Fruit fly (Drosophila melanogaster) whole organism, embryonic: ENCODE measurements around the gene CG31016.

Experiments
- Asciz ChIP-seq: fragments of 200-800 bp; sonication (Bioruptor generic); optimal IDR thresholded peaks from 2 replicates; lab custom pipeline; 2017; ENCODE audit warnings: missing biosample characterization, mild to moderate bottlenecking, missing genetic modification characterization, missing genetic modification reagents
- Bdp1 ChIP-seq: fragments of 200-800 bp; sonication (Bioruptor generic); optimal IDR thresholded peaks from 3 replicates; lab custom pipeline; 2016; ENCODE audit warnings: missing biosample characterization, missing genetic modification characterization
- Blimp-1 ChIP-seq: fragments of 200-800 bp; sonication (Bioruptor generic); optimal IDR thresholded peaks from 3 replicates; lab custom pipeline; 2018; ENCODE audit warnings: missing biosample characterization, missing genetic modification characterization, mild to moderate bottlenecking, moderate library complexity, missing genetic modification reagents
- CG10366 ChIP-seq: fragments of 200-800 bp; sonication (Bioruptor generic); IDR thresholded peaks from 2 replicates; pipeline ENCODE4 v1.3.6; 2022; ENCODE audit warnings: missing biosample characterization, missing genetic modification characterization
- CG11560 ChIP-seq: fragments of 200-800 bp; sonication (Bioruptor generic); IDR thresholded peaks from 3 replicates; pipeline ENCODE4 v1.3.6; 2022; ENCODE audit warnings: missing biosample characterization, missing genetic modification characterization
- CG12104 ChIP-seq: fragments of 200-800 bp; sonication (Bioruptor generic); optimal IDR thresholded peaks from 3 replicates; lab custom pipeline; 2016; ENCODE audit warnings: missing biosample characterization, missing genetic modification characterization
- CG12219 ChIP-seq: fragments of 200-800 bp; sonication (Bioruptor generic); optimal IDR thresholded peaks from 3 replicates; lab custom pipeline; 2018; ENCODE audit warnings: missing biosample characterization, mild to moderate bottlenecking, missing genetic modification characterization
- CG1233 ChIP-seq: fragments of 200-800 bp; sonication (Bioruptor generic); optimal IDR thresholded peaks from 4 replicates; lab custom pipeline; 2018; ENCODE audit warnings: missing biosample characterization, mild to moderate bottlenecking, missing genetic modification characterization
- CG2199 ChIP-seq: fragments of 200-800 bp; sonication (Bioruptor generic); IDR thresholded peaks from 3 replicates; pipeline ENCODE4 v1.3.6; 2022; ENCODE audit warnings: missing biosample characterization, missing genetic modification characterization
- CG30403 ChIP-seq: fragments of 200-800 bp; sonication (Bioruptor generic); optimal IDR thresholded peaks from 3 replicates; lab custom pipeline; 2016; ENCODE audit warnings: missing biosample characterization, missing genetic modification characterization
- CG3407 ChIP-seq: fragments of 200-800 bp; sonication (Bioruptor generic); optimal IDR thresholded peaks from 2 replicates; lab custom pipeline; 2018; ENCODE audit warnings: missing biosample characterization, mild to moderate bottlenecking, missing genetic modification characterization
- CG4404 ChIP-seq: fragments of 200-800 bp; sonication (Bioruptor generic); IDR thresholded peaks from 2 replicates; pipeline ENCODE4 v1.3.6; 2022; ENCODE audit warnings: missing biosample characterization, missing genetic modification characterization
- CG4820 ChIP-seq: fragments of 200-800 bp; sonication (Bioruptor generic); optimal IDR thresholded peaks from 3 replicates; lab custom pipeline; 2016; ENCODE audit warnings: missing biosample characterization, missing genetic modification characterization
- CG5245 ChIP-seq: fragments of 200-800 bp; sonication (Bioruptor generic); optimal IDR thresholded peaks from 3 replicates; lab custom pipeline; 2016; ENCODE audit warnings: missing biosample characterization, missing genetic modification characterization
- CG5953 ChIP-seq: fragments of 200-800 bp; sonication (Bioruptor generic); IDR thresholded peaks from 2 replicates; pipeline ENCODE4 v1.3.6; 2022; ENCODE audit warnings: missing biosample characterization, missing genetic modification characterization
- CG7357 ChIP-seq: fragments of 200-800 bp; sonication (Bioruptor generic); IDR thresholded peaks from 3 replicates; pipeline ENCODE4 v1.3.6; 2022; ENCODE audit warnings: missing biosample characterization, missing genetic modification characterization
- CG7963 ChIP-seq: fragments of 200-800 bp; sonication (Bioruptor generic); IDR thresholded peaks from 3 replicates; pipeline ENCODE4 v1.3.6; 2022; ENCODE audit warnings: missing biosample characterization, missing genetic modification characterization; ENCODE audit not compliant: partially characterized antibody
- CG8089 ChIP-seq: fragments of 200-800 bp; sonication (Bioruptor generic); optimal IDR thresholded peaks from 3 replicates; lab custom pipeline; 2016; ENCODE audit warnings: missing biosample characterization, missing genetic modification characterization
- CG8388 ChIP-seq: fragments of 200-800 bp; sonication (Bioruptor generic); optimal IDR thresholded peaks from 2 replicates; lab custom pipeline; 2019; ENCODE audit warnings: missing biosample characterization, mild to moderate bottlenecking, missing genetic modification characterization, moderate library complexity
- CG9817 ChIP-seq: fragments of 200-800 bp; sonication (Bioruptor generic); optimal IDR thresholded peaks from 2 replicates; lab custom pipeline; 2018; ENCODE audit warnings: missing biosample characterization, mild to moderate bottlenecking, missing genetic modification characterization, moderate library complexity
- Dbx ChIP-seq: fragments of 200-800 bp; sonication (Bioruptor generic); IDR thresholded peaks from 3 replicates; pipeline ENCODE4 v1.3.6; 2022; ENCODE audit warnings: missing biosample characterization, missing genetic modification characterization
- GATAe ChIP-seq: fragments of 200-800 bp; sonication (Bioruptor generic); conservative IDR thresholded peaks from 2 replicates; pipeline ENCODE4 v1.3.6; 2022; ENCODE audit warnings: missing biosample characterization, missing genetic modification characterization
- Gug ChIP-seq: fragments of 200-800 bp; sonication (Bioruptor generic); IDR thresholded peaks from 4 replicates; pipeline ENCODE4 v1.3.6; 2022; ENCODE audit warnings: missing biosample characterization, missing genetic modification characterization
- HLH3B ChIP-seq: fragments of 200-800 bp; sonication (Bioruptor generic); IDR thresholded peaks from 2 replicates; pipeline ENCODE4 v1.3.6; 2022; ENCODE audit warnings: missing biosample characterization, missing genetic modification characterization
- Hsf ChIP-seq: fragments of 200-800 bp; sonication (Bioruptor generic); optimal IDR thresholded peaks from 3 replicates; lab custom pipeline; 2016; ENCODE audit warnings: missing biosample characterization, missing genetic modification characterization
- Myb ChIP-seq: fragments of 200-800 bp; sonication (Bioruptor generic); optimal IDR thresholded peaks from 2 replicates; lab custom pipeline; 2016; ENCODE audit warnings: missing biosample characterization, missing genetic modification characterization
- Pdp1 ChIP-seq, 2 experiments: fragments of 200-800 bp; sonication (Bioruptor generic); optimal IDR thresholded peaks; 3 replicates each; lab custom pipeline; 2016; ENCODE audit warnings: missing biosample characterization in 2 of 2, missing genetic modification characterization in 2 of 2, mild to moderate bottlenecking in 1 of 2, moderate library complexity in 1 of 2
- Taf1 ChIP-seq: fragments of 200-800 bp; sonication (Bioruptor generic); IDR thresholded peaks from 2 replicates; pipeline ENCODE4 v1.3.6; 2022; ENCODE audit warnings: missing biosample characterization, missing genetic modification characterization
- Tbp ChIP-seq: fragments of >200 bp; optimal IDR thresholded peaks from 2 replicates; lab custom pipeline; 2018; ENCODE audit warnings: missing biosample characterization, missing genetic modification characterization
- Xrp1 ChIP-seq: fragments of 200-800 bp; sonication (Bioruptor generic); IDR thresholded peaks from 2 replicates; pipeline ENCODE4 v1.3.6; 2022; ENCODE audit warnings: missing biosample characterization, missing genetic modification characterization
- btn ChIP-seq: fragments of 200-800 bp; sonication (Bioruptor generic); optimal IDR thresholded peaks from 2 replicates; lab custom pipeline; 2016; ENCODE audit warnings: missing biosample characterization, missing genetic modification characterization
- disco-r ChIP-seq: fragments of 200-800 bp; sonication (Bioruptor generic); optimal IDR thresholded peaks from 2 replicates; lab custom pipeline; 2016; ENCODE audit warnings: missing biosample characterization, missing genetic modification characterization
- ems ChIP-seq: fragments of 200-800 bp; sonication (Bioruptor generic); optimal IDR thresholded peaks from 3 replicates; lab custom pipeline; 2016; ENCODE audit warnings: missing biosample characterization, missing genetic modification characterization
- eve ChIP-seq, 2 experiments: fragments of >200 bp; optimal IDR thresholded peaks; 2 replicates each; lab custom pipeline; 2017; ENCODE audit warnings: missing biosample characterization in 2 of 2, missing genetic modification characterization in 2 of 2
- fd96Cb ChIP-seq: fragments of 200-800 bp; sonication (Bioruptor generic); optimal IDR thresholded peaks from 2 replicates; lab custom pipeline; 2018; ENCODE audit warnings: missing biosample characterization, mild to moderate bottlenecking, missing genetic modification characterization, moderate library complexity
- gsb ChIP-seq: fragments of 200-800 bp; sonication (Bioruptor generic); IDR thresholded peaks from 2 replicates; pipeline ENCODE4 v1.3.6; 2022; ENCODE audit warnings: missing biosample characterization, missing genetic modification characterization
- gsb-n ChIP-seq: fragments of 200-800 bp; sonication (Bioruptor generic); optimal IDR thresholded peaks from 3 replicates; lab custom pipeline; 2018; ENCODE audit warnings: missing biosample characterization, mild to moderate bottlenecking, missing genetic modification characterization
- insv ChIP-seq, 2 experiments: fragments of 200-800 bp; sonication (Bioruptor generic); optimal IDR thresholded peaks; 3 replicates each; lab custom pipeline; 2016 to 2018; ENCODE audit warnings: missing biosample characterization in 2 of 2, missing genetic modification characterization in 2 of 2
- klu ChIP-seq: fragments of 200-800 bp; sonication (Bioruptor generic); IDR thresholded peaks from 2 replicates; pipeline ENCODE4 v1.3.6; 2022; ENCODE audit warnings: missing biosample characterization, missing genetic modification characterization
- knrl ChIP-seq: fragments of 200-800 bp; sonication (Bioruptor generic); IDR thresholded peaks from 3 replicates; pipeline ENCODE4 v1.3.6; 2022; ENCODE audit warnings: missing biosample characterization, missing genetic modification characterization; ENCODE audit not compliant: partially characterized antibody
- lbe ChIP-seq: fragments of 200-800 bp; sonication (Bioruptor generic); optimal IDR thresholded peaks from 2 replicates; lab custom pipeline; 2016; ENCODE audit warnings: missing biosample characterization, mild to moderate bottlenecking, missing genetic modification characterization
- mam ChIP-seq: fragments of 200-800 bp; sonication (Bioruptor generic); optimal IDR thresholded peaks from 3 replicates; lab custom pipeline; 2016; ENCODE audit warnings: missing biosample characterization, missing genetic modification characterization
- nom ChIP-seq: fragments of 200-800 bp; sonication (Bioruptor generic); optimal IDR thresholded peaks from 2 replicates; lab custom pipeline; 2017; ENCODE audit warnings: missing biosample characterization, missing genetic modification characterization, mild to moderate bottlenecking, moderate library complexity, missing genetic modification reagents
- pros ChIP-seq: fragments of 200-800 bp; sonication (Bioruptor generic); optimal IDR thresholded peaks from 3 replicates; lab custom pipeline; 2019; ENCODE audit warnings: missing biosample characterization, mild to moderate bottlenecking, missing genetic modification characterization, moderate library complexity
- slp2 ChIP-seq: fragments of 200-800 bp; sonication (Bioruptor generic); optimal IDR thresholded peaks from 2 replicates; lab custom pipeline; 2016; ENCODE audit warnings: missing biosample characterization, missing genetic modification characterization
- sob ChIP-seq: fragments of 200-800 bp; sonication (Bioruptor generic); IDR thresholded peaks from 2 replicates; pipeline ENCODE4 v1.3.6; 2022; ENCODE audit warnings: missing biosample characterization, missing genetic modification characterization
- trem ChIP-seq: fragments of 200-800 bp; optimal IDR thresholded peaks from 3 replicates; lab custom pipeline; 2019; ENCODE audit warnings: missing biosample characterization, mild to moderate bottlenecking, missing genetic modification characterization, moderate library complexity
- yki ChIP-seq: fragments of >200 bp; optimal IDR thresholded peaks from 3 replicates; lab custom pipeline; 2018
- zfh1 ChIP-seq: fragments of 200-800 bp; sonication (Bioruptor generic); IDR thresholded peaks from 3 replicates; pipeline ENCODE4 v1.3.6; 2022; ENCODE audit warnings: missing biosample characterization, missing genetic modification characterization

CG31016 gene

dm6 chr3R:30600154-30601009 is 5.6 kb upstream of the CG31016 start (continued):
- peak; percentile 80 for TF ChIP-seq Taf1
- peak; percentile 87 for TF ChIP-seq mam
- TF ChIP-seq yki (lab: Kevin White, UChicago) = no peak
- peak; percentile 51 for TF ChIP-seq CG4404 (GFP tag; lab: Robert Waterston, UW)
- TF ChIP-seq klu (GFP tag; lab: Robert Waterston, UW) = peak; percentile 82
- peak; percentile 69 for TF ChIP-seq CG8089 (GFP tag; lab: Kevin White, UChicago)
- TF ChIP-seq Gug (GFP tag; lab: Robert Waterston, UW) = peak; percentile 79
- TF ChIP-seq Pdp1 (GFP tag; optimal IDR thresholded peaks at IDR 0.05; lab: Kevin White, UChicago) = peak; percentile 89 to 92
- peak; percentile 89 for TF ChIP-seq Blimp-1 (GFP tag; lab: Kevin White, UChicago)
- peak; percentile 95 for TF ChIP-seq CG30403 (GFP tag; lab: Kevin White, UChicago)
- peak; percentile 95 for TF ChIP-seq Xrp1 (GFP tag; lab: Robert Waterston, UW)
- peak; percentile 51; the same call in 1 of the 3 replicates for TF ChIP-seq CG11560 (tag; lab: Robert Waterston, UW)
- TF ChIP-seq CG10366 = peak; percentile 93
- TF ChIP-seq slp2 (GFP tag; lab: Kevin White, UChicago) = peak; percentile 82
- TF ChIP-seq CG4820 (GFP tag; lab: Kevin White, UChicago) = peak; percentile 82
- peak; percentile 82 for TF ChIP-seq Bdp1
- TF ChIP-seq Hsf (GFP tag; lab: Kevin White, UChicago) = peak; percentile 90
- TF ChIP-seq disco-r (GFP tag; lab: Kevin White, UChicago) = peak; percentile 76
- peak; percentile 90 for TF ChIP-seq CG12219 (GFP tag; lab: Kevin White, UChicago)
- peak; percentile 94 for TF ChIP-seq sob
- peak; percentile 82 for TF ChIP-seq CG3407
- TF ChIP-seq HLH3B (GFP tag; lab: Robert Waterston, UW) = peak; percentile 95
- TF ChIP-seq nom (GFP tag; lab: Kevin White, UChicago) = peak; percentile 51
- peak in 1 of 2 experiments; percentile 21 for TF ChIP-seq insv (GFP tag; optimal IDR thresholded peaks at IDR 0.05; lab: Kevin White, UChicago)
- peak; percentile 93 for TF ChIP-seq CG8388 (GFP tag; lab: Kevin White, UChicago)
- peak; percentile 85 for TF ChIP-seq CG1233 (GFP tag; lab: Kevin White, UChicago)
- TF ChIP-seq knrl (GFP tag; lab: Robert Waterston, UW) = no peak
- TF ChIP-seq gsb (GFP tag; lab: Robert Waterston, UW) = peak; percentile 85
- peak; percentile 59; the same call in 1 of the 2 replicates for TF ChIP-seq GATAe
- TF ChIP-seq Asciz (GFP tag; lab: Kevin White, UChicago) = peak; percentile 86
- peak; percentile 83; the same call in 1 of the 3 replicates for TF ChIP-seq CG2199 (GFP tag; lab: Robert Waterston, UW)
- TF ChIP-seq lbe (GFP tag; lab: Kevin White, UChicago) = peak; percentile 92
- TF ChIP-seq fd96Cb = peak; percentile 86
- TF ChIP-seq CG7357 (GFP tag; lab: Robert Waterston, UW) = peak; percentile 79
- peak; percentile 93 for TF ChIP-seq ems
- peak; percentile 58 for TF ChIP-seq btn (GFP tag; lab: Kevin White, UChicago)
- TF ChIP-seq zfh1 = peak; percentile 93
- TF ChIP-seq CG7963 (GFP tag; lab: Robert Waterston, UW) = no peak
- TF ChIP-seq eve (GFP tag; optimal IDR thresholded peaks at IDR 0.05; lab: Kevin White, UChicago) = peak in 1 of 2 experiments; percentile 94
- TF ChIP-seq gsb-n (tag; lab: Kevin White, UChicago) = peak; percentile 91
- peak; percentile 77 for TF ChIP-seq trem (tag; lab: Kevin White, UChicago)
- peak; percentile 92 for TF ChIP-seq CG12104 (GFP tag; lab: Kevin White, UChicago)
- TF ChIP-seq CG9817 (tag; lab: Kevin White, UChicago) = peak; percentile 89
- TF ChIP-seq pros = no peak
- peak; percentile 92 for TF ChIP-seq Dbx (GFP tag; lab: Robert Waterston, UW)
- peak; percentile 67 for TF ChIP-seq Myb (GFP tag; lab: Kevin White, UChicago)
- TF ChIP-seq Tbp (GFP tag; lab: Kevin White, UChicago) = no peak
- TF ChIP-seq CG5245 (GFP tag; lab: Kevin White, UChicago) = peak; percentile 90
- TF ChIP-seq CG5953 (GFP tag; lab: Robert Waterston, UW) = peak; percentile 92
